Worm (Caenorhabditis elegans) whole organism, late embryonic: ENCODE data around the gene hpo-9.

Experiments
- C38D4.7 ChIP-seq: fragments of 200-800 bp; sonication (Bioruptor generic); optimal IDR thresholded peaks from 2 replicates; lab custom pipeline; 2018; ENCODE audit warnings: mild to moderate bottlenecking, missing genetic modification characterization, moderate library complexity, missing compliant biosample characterization
- F13H6.1 ChIP-seq: sonication (generic microtip); optimal IDR thresholded peaks from 2 replicates; lab custom pipeline; 2016; ENCODE audit warnings: missing genetic modification characterization, missing compliant biosample characterization
- K02D7.2 ChIP-seq: sonication (generic microtip); optimal IDR thresholded peaks from 2 replicates; lab custom pipeline; 2017; ENCODE audit warnings: mild to moderate bottlenecking, missing genetic modification characterization, missing compliant biosample characterization
- K09A11.1 ChIP-seq: sonication (generic microtip); optimal IDR thresholded peaks from 2 replicates; lab custom pipeline; 2017; ENCODE audit warnings: antibody characterized with exemption, mild to moderate bottlenecking, missing genetic modification characterization, missing compliant biosample characterization; ENCODE audit not compliant: insufficient read depth
- T23F11.4 ChIP-seq: fragments of 200-800 bp; sonication (Bioruptor generic); optimal IDR thresholded peaks from 2 replicates; lab custom pipeline; 2018; ENCODE audit warnings: mild to moderate bottlenecking, missing genetic modification characterization, missing compliant biosample characterization
- ama-1 ChIP-seq: fragments of 150-350 bp; optimal IDR thresholded peaks from 2 replicates; lab custom pipeline; 2014
- ceh-14 ChIP-seq: sonication (generic microtip); optimal IDR thresholded peaks from 2 replicates; lab custom pipeline; 2016; ENCODE audit warnings: missing genotype, missing genetic modification characterization, missing compliant biosample characterization
- ceh-18 ChIP-seq: sonication (generic microtip); optimal IDR thresholded peaks from 2 replicates; lab custom pipeline; 2016; ENCODE audit warnings: missing genetic modification characterization, missing compliant biosample characterization
- ceh-2 ChIP-seq: sonication (generic microtip); optimal IDR thresholded peaks from 2 replicates; lab custom pipeline; 2016; ENCODE audit warnings: missing genotype, missing genetic modification characterization, missing compliant biosample characterization
- ceh-22 ChIP-seq: sonication (generic microtip); optimal IDR thresholded peaks from 2 replicates; lab custom pipeline; 2017; ENCODE audit warnings: missing biosample characterization, missing genetic modification characterization
- ceh-31 ChIP-seq: sonication (generic microtip); optimal IDR thresholded peaks from 2 replicates; lab custom pipeline; 2016; ENCODE audit warnings: missing genetic modification characterization, missing compliant biosample characterization
- ceh-34 ChIP-seq: sonication (generic microtip); optimal IDR thresholded peaks from 2 replicates; lab custom pipeline; 2016; ENCODE audit warnings: mild to moderate bottlenecking, missing genetic modification characterization, missing compliant biosample characterization
- ceh-45 ChIP-seq: fragments of 200-800 bp; sonication (Bioruptor generic); IDR thresholded peaks from 2 replicates; pipeline ENCODE4 v1.3.6; 2022; ENCODE audit warnings: missing genetic modification reagents, missing genetic modification characterization, missing compliant biosample characterization
- ceh-48 ChIP-seq: sonication (generic microtip); optimal IDR thresholded peaks from 2 replicates; lab custom pipeline; 2016; ENCODE audit warnings: missing genetic modification characterization, inconsistent platforms, missing compliant biosample characterization
- ceh-6 ChIP-seq: fragments of 200-800 bp; sonication (Bioruptor generic); optimal IDR thresholded peaks from 2 replicates; lab custom pipeline; 2018; ENCODE audit warnings: mild to moderate bottlenecking, missing genetic modification characterization, missing compliant biosample characterization
- ceh-9 ChIP-seq: sonication (generic microtip); optimal IDR thresholded peaks from 2 replicates; lab custom pipeline; 2016; ENCODE audit warnings: mild to moderate bottlenecking, missing genetic modification characterization, inconsistent platforms, missing compliant biosample characterization
- che-1 ChIP-seq: sonication (generic microtip); optimal IDR thresholded peaks from 2 replicates; lab custom pipeline; 2016; ENCODE audit warnings: mild to moderate bottlenecking, missing genetic modification characterization, missing compliant biosample characterization
- dmd-4 ChIP-seq: sonication (generic microtip); optimal IDR thresholded peaks from 2 replicates; lab custom pipeline; 2016; ENCODE audit warnings: borderline replicate concordance, missing genetic modification characterization, missing compliant biosample characterization
- dve-1 ChIP-seq: sonication (generic microtip); optimal IDR thresholded peaks from 2 replicates; lab custom pipeline; 2017; ENCODE audit warnings: antibody characterized with exemption, mild to moderate bottlenecking, missing genetic modification characterization, missing compliant biosample characterization
- elt-2 ChIP-seq: sonication (generic microtip); optimal IDR thresholded peaks from 2 replicates; lab custom pipeline; 2016; ENCODE audit warnings: missing genetic modification reagents, missing genetic modification characterization, missing compliant biosample characterization
- elt-4 ChIP-seq: sonication (generic microtip); optimal IDR thresholded peaks from 2 replicates; lab custom pipeline; 2016; ENCODE audit warnings: missing genetic modification characterization, missing compliant biosample characterization
- ets-4 ChIP-seq: sonication (generic microtip); optimal IDR thresholded peaks from 2 replicates; lab custom pipeline; 2016; ENCODE audit warnings: missing genetic modification characterization, missing compliant biosample characterization
- fax-1 ChIP-seq: sonication (generic microtip); optimal IDR thresholded peaks from 2 replicates; lab custom pipeline; 2016; ENCODE audit warnings: missing genotype, missing genetic modification characterization, missing compliant biosample characterization
- fkh-10 ChIP-seq: fragments of 150-350 bp; optimal IDR thresholded peaks from 2 replicates; lab custom pipeline; 2014; ENCODE audit warnings: missing biosample characterization, missing genetic modification reagents, missing genetic modification characterization
- hlh-13 ChIP-seq: fragments of 200-800 bp; sonication (Bioruptor generic); optimal IDR thresholded peaks from 2 replicates; lab custom pipeline; 2018; ENCODE audit warnings: mild to moderate bottlenecking, missing genetic modification characterization, missing compliant biosample characterization
- hlh-30 ChIP-seq: sonication (generic microtip); optimal IDR thresholded peaks from 2 replicates; lab custom pipeline; 2017; ENCODE audit warnings: antibody characterized with exemption, missing genetic modification characterization, missing compliant biosample characterization; ENCODE audit not compliant: insufficient read depth
- hlh-6 ChIP-seq: sonication (generic microtip); optimal IDR thresholded peaks from 2 replicates; lab custom pipeline; 2016; ENCODE audit warnings: missing genotype, missing genetic modification characterization, missing compliant biosample characterization
- lim-6 ChIP-seq: sonication (generic microtip); optimal IDR thresholded peaks from 2 replicates; lab custom pipeline; 2016; ENCODE audit warnings: missing genetic modification characterization, missing compliant biosample characterization
- madf-2 ChIP-seq: sonication (generic microtip); optimal IDR thresholded peaks from 2 replicates; lab custom pipeline; 2017; ENCODE audit warnings: missing genetic modification characterization, missing compliant biosample characterization
- mec-3 ChIP-seq: sonication (generic microtip); optimal IDR thresholded peaks from 2 replicates; lab custom pipeline; 2016; ENCODE audit warnings: borderline replicate concordance, missing genetic modification characterization, missing compliant biosample characterization
- nfya-1 ChIP-seq: sonication (generic microtip); optimal IDR thresholded peaks from 2 replicates; lab custom pipeline; 2017; ENCODE audit warnings: missing genetic modification characterization, mild to moderate bottlenecking, missing compliant biosample characterization, antibody characterized with exemption, moderate library complexity
- nhr-232 ChIP-seq: sonication (generic microtip); optimal IDR thresholded peaks from 2 replicates; lab custom pipeline; 2016; ENCODE audit warnings: missing genetic modification characterization, missing compliant biosample characterization
- odd-2 ChIP-seq: sonication (generic microtip); optimal IDR thresholded peaks from 2 replicates; lab custom pipeline; 2017; ENCODE audit warnings: antibody characterized with exemption, mild to moderate bottlenecking, missing genetic modification characterization, missing compliant biosample characterization
- pat-9 ChIP-seq: fragments of 200-800 bp; sonication (Bioruptor generic); optimal IDR thresholded peaks from 2 replicates; lab custom pipeline; 2018; ENCODE audit warnings: mild to moderate bottlenecking, missing genetic modification characterization, moderate library complexity, missing compliant biosample characterization
- pax-1 ChIP-seq: fragments of 150-350 bp; optimal IDR thresholded peaks from 2 replicates; lab custom pipeline; 2014; ENCODE audit warnings: missing biosample characterization, missing genetic modification characterization
- pqm-1 ChIP-seq: sonication (generic microtip); optimal IDR thresholded peaks from 2 replicates; lab custom pipeline; 2016; ENCODE audit warnings: missing genetic modification characterization, missing compliant biosample characterization
- ref-2 ChIP-seq: sonication (generic microtip); optimal IDR thresholded peaks from 2 replicates; lab custom pipeline; 2016; ENCODE audit warnings: missing genetic modification characterization, missing compliant biosample characterization
- sdc-2 ChIP-seq: sonication (generic microtip); optimal IDR thresholded peaks from 2 replicates; lab custom pipeline; 2016; ENCODE audit warnings: missing genotype, missing genetic modification characterization, missing compliant biosample characterization
- sox-4 ChIP-seq: sonication (generic microtip); optimal IDR thresholded peaks from 2 replicates; lab custom pipeline; 2017; ENCODE audit warnings: mild to moderate bottlenecking, missing genetic modification characterization, inconsistent platforms, missing compliant biosample characterization
- syd-9 ChIP-seq: sonication (generic microtip); optimal IDR thresholded peaks from 2 replicates; lab custom pipeline; 2016; ENCODE audit warnings: mild to moderate bottlenecking, missing genetic modification characterization, moderate library complexity, missing compliant biosample characterization
- tbx-7 ChIP-seq: sonication (generic microtip); optimal IDR thresholded peaks from 2 replicates; lab custom pipeline; 2016; ENCODE audit warnings: missing genotype, missing genetic modification characterization, missing compliant biosample characterization
- ttx-3 ChIP-seq: sonication (generic microtip); optimal IDR thresholded peaks from 2 replicates; lab custom pipeline; 2016; ENCODE audit warnings: missing genetic modification reagents, missing genetic modification characterization, missing compliant biosample characterization
- unc-3 ChIP-seq, 2 experiments: fragments of 200-800 bp in 1 of 2; sonication (Bioruptor generic) in 1 of 2; sonication (generic microtip) in 1 of 2; conservative IDR thresholded peaks in 1 of 2; optimal IDR thresholded peaks in 1 of 2; 2 replicates each; pipeline versions ENCODE4 v1.3.6 to Lab custom; 2016 to 2022; ENCODE audit warnings: missing compliant biosample characterization in 2 of 2, missing genetic modification characterization in 2 of 2, missing genetic modification reagents in 1 of 2
- unc-42 ChIP-seq: sonication (generic microtip); optimal IDR thresholded peaks from 2 replicates; lab custom pipeline; 2016; ENCODE audit warnings: missing genotype, missing genetic modification characterization, missing compliant biosample characterization
- unc-55 ChIP-seq: sonication (generic microtip); optimal IDR thresholded peaks from 2 replicates; lab custom pipeline; 2017; ENCODE audit warnings: missing biosample characterization, missing genetic modification reagents, missing genetic modification characterization
- ztf-16 ChIP-seq: sonication (generic microtip); optimal IDR thresholded peaks from 2 replicates; lab custom pipeline; 2017; ENCODE audit warnings: missing genetic modification characterization, missing compliant biosample characterization

hpo-9 gene

ce11 chrV:7248227-7248953 lies 11.5 kb upstream of the hpo-9 start:
- no peak for TF ChIP-seq madf-2 (tag; lab: Kevin White, UChicago)
- TF ChIP-seq K02D7.2, result no peak
- no peak for TF ChIP-seq ceh-45 (GFP tag; lab: Robert Waterston, UW)
- no peak for TF ChIP-seq dmd-4 (tag; lab: Kevin White, UChicago)
- no peak for TF ChIP-seq hlh-6 (tag; lab: Kevin White, UChicago)

- no peak for TF ChIP-seq dve-1
- TF ChIP-seq fax-1 (tag; lab: Kevin White, UChicago), result no peak
- no peak for TF ChIP-seq nfya-1 (tag; lab: Kevin White, UChicago)
- no peak for TF ChIP-seq nhr-232
- TF ChIP-seq odd-2 (tag; lab: Kevin White, UChicago), result no peak
- TF ChIP-seq F13H6.1 (tag; lab: Kevin White, UChicago), result no peak
- TF ChIP-seq fkh-10, result no peak
- no peak for TF ChIP-seq ref-2
- TF ChIP-seq tbx-7 (tag; lab: Kevin White, UChicago), result no peak
- TF ChIP-seq unc-3 (GFP tag; conservative IDR thresholded peaks at IDR 0.05; lab: Robert Waterston, UW), result no peak
- TF ChIP-seq unc-3 (tag; optimal IDR thresholded peaks at IDR 0.05; lab: Kevin White, UChicago), result no peak
- TF ChIP-seq lim-6 (tag; lab: Kevin White, UChicago), result no peak
- TF ChIP-seq T23F11.4 (GFP tag; lab: Kevin White, UChicago), result no peak
Measured at ce11 chrV:7246951-7247350, 10.0 kb upstream of the hpo-9 start, which contains the start of gene C05C8.7. Gene C05C8.7 (minus strand): TSS chrV:7247050.

- TF ChIP-seq C38D4.7 (GFP tag; lab: Kevin White, UChicago) (no peak), ztf-16 (tag; lab: Kevin White, UChicago) (no peak), sdc-2 (no peak), hlh-13 (GFP tag; lab: Kevin White, UChicago) (no peak), pqm-1 (no peak), lim-6 (tag; lab: Kevin White, UChicago) (no peak), syd-9 (no peak), ets-4 (tag; lab: Kevin White, UChicago) (no peak), ceh-6 (no peak), ceh-31 (no peak), ceh-9 (tag; lab: Kevin White, UChicago) (no peak), ref-2 (no peak), madf-2 (tag; lab: Kevin White, UChicago) (no peak), pat-9 (tag; lab: Kevin White, UChicago) (no peak)
Measured at ce11 chrV:7239471-7239870, 2.5 kb upstream of the hpo-9 start, which contains the start of gene C05C8.1. Gene C05C8.1 (plus strand): TSS chrV:7239771.

ce11 chrV:7237133-7237532 lies 203 bp upstream of the hpo-9 start, which contains the start of gene hyls-1:
Gene hyls-1 (plus strand): TSS chrV:7237381.
- no peak for TF ChIP-seq ttx-3 (tag; lab: Kevin White, UChicago)
- peak; percentile 25 for TF ChIP-seq ceh-14
- TF ChIP-seq ceh-34 (tag; lab: Kevin White, UChicago), result no peak
- TF ChIP-seq ztf-16 (tag; lab: Kevin White, UChicago), result peak; percentile 7
- TF ChIP-seq elt-4 (tag; lab: Kevin White, UChicago), result no peak
- TF ChIP-seq ceh-18 (tag; lab: Kevin White, UChicago), result peak; percentile 58
- no peak for TF ChIP-seq ceh-48 (tag; lab: Kevin White, UChicago)
- TF ChIP-seq mec-3 (tag; lab: Kevin White, UChicago), result no peak
- no peak for TF ChIP-seq unc-55
- TF ChIP-seq dve-1, result no peak
- peak; percentile 59 for TF ChIP-seq unc-42 (tag; lab: Kevin White, UChicago)
- TF ChIP-seq ama-1 (lab: Kevin White, UChicago), result no peak
- TF ChIP-seq fkh-10, result no peak
- peak; percentile 74 for TF ChIP-seq pax-1 (tag; lab: Kevin White, UChicago)
- no peak for TF ChIP-seq ref-2
- TF ChIP-seq ceh-31, result peak; percentile 57
- TF ChIP-seq elt-2, result peak; percentile 36
- TF ChIP-seq K09A11.1, result no peak
- TF ChIP-seq ceh-2 (tag; lab: Kevin White, UChicago), result no peak
- TF ChIP-seq ceh-22 (tag; lab: Kevin White, UChicago), result no peak
- no peak for TF ChIP-seq sox-4 (tag; lab: Kevin White, UChicago)
- no peak for TF ChIP-seq che-1 (tag; lab: Kevin White, UChicago)
- TF ChIP-seq hlh-30 (tag; lab: Kevin White, UChicago), result no peak
- no peak for TF ChIP-seq nhr-232
- TF ChIP-seq tbx-7 (tag; lab: Kevin White, UChicago), result no peak
